Fruit fly (Drosophila melanogaster) whole organism: ENCODE results near the gene CG9664.

Experiments
- CG8478 ChIP-seq: fragments of >200 bp; optimal IDR thresholded peaks from 2 replicates; lab custom pipeline; 2018; ENCODE audit warnings: inconsistent platforms
- Dll ChIP-seq: fragments of >200 bp; optimal IDR thresholded peaks from 2 replicates; lab custom pipeline; 2017
- EcR ChIP-seq, 2 experiments: fragments of >200 bp; optimal IDR thresholded peaks; 2 replicates each; lab custom pipeline; 2017; ENCODE audit warnings: missing biosample characterization in 2 of 2, missing genetic modification characterization in 2 of 2, missing genetic modification reagents in 2 of 2
- pan ChIP-seq: fragments of >200 bp; optimal IDR thresholded peaks from 2 replicates; lab custom pipeline; 2017
- psq ChIP-seq: fragments of >200 bp; optimal IDR thresholded peaks from 2 replicates; lab custom pipeline; 2017
- usp ChIP-seq: fragments of >200 bp; optimal IDR thresholded peaks from 2 replicates; lab custom pipeline; 2017; ENCODE audit warnings: missing biosample characterization, missing genetic modification characterization, mixed read lengths

The CG9664 gene

dm6 chr2L:3293718-3294340, 677 bp downstream of the CG9664 start:
- TF ChIP-seq psq (lab: Kevin White, UChicago), result no peak
- no peak for TF ChIP-seq Dll (lab: Kevin White, UChicago)
- no peak for TF ChIP-seq EcR (GFP tag; optimal IDR thresholded peaks at IDR 0.05; lab: Kevin White, UChicago)
- TF ChIP-seq usp, result no peak
- TF ChIP-seq pan (lab: Kevin White, UChicago), result no peak
- TF ChIP-seq CG8478 (lab: Kevin White, UChicago), result no peak

- TF ChIP-seq psq (lab: Kevin White, UChicago) (no peak), CG8478 (lab: Kevin White, UChicago) (no peak), EcR (GFP tag; optimal IDR thresholded peaks at IDR 0.05; lab: Kevin White, UChicago) (no peak), usp (no peak), pan (lab: Kevin White, UChicago) (no peak), Dll (lab: Kevin White, UChicago) (no peak)
Observed at dm6 chr2L:3280484-3280993, 14.0 kb downstream of the CG9664 start, which contains the start of gene OtopLb. OtopLb (minus strand) TSS chr2L:3280534.

dm6 chr2L:3278786-3279185, 15.7 kb downstream of the CG9664 start:
- TF ChIP-seq psq (lab: Kevin White, UChicago), result no peak
- TF ChIP-seq Dll (lab: Kevin White, UChicago), result no peak
- no peak for TF ChIP-seq pan (lab: Kevin White, UChicago)

- no peak for TF ChIP-seq psq (lab: Kevin White, UChicago)
Observed at dm6 chr2L:3269137-3269536, 25.4 kb downstream of the CG9664 start, which contains the start of gene CG3347. CG3347 (plus strand) TSS chr2L:3269437.

- TF ChIP-seq pan (lab: Kevin White, UChicago) (no peak), Dll (lab: Kevin White, UChicago) (no peak), usp (no peak), EcR (GFP tag; optimal IDR thresholded peaks at IDR 0.05; lab: Kevin White, UChicago) (no peak), CG8478 (lab: Kevin White, UChicago) (no peak), psq (lab: Kevin White, UChicago) (no peak)
Observed at dm6 chr2L:3265635-3266034, 28.9 kb downstream of the CG9664 start.

- TF ChIP-seq Dll (lab: Kevin White, UChicago) (no peak), usp (no peak), pan (lab: Kevin White, UChicago) (no peak), psq (lab: Kevin White, UChicago) (no peak), EcR (GFP tag; optimal IDR thresholded peaks at IDR 0.05; lab: Kevin White, UChicago) (no peak), CG8478 (lab: Kevin White, UChicago) (no peak)
Observed at dm6 chr2L:3246030-3246429, 48.5 kb downstream of the CG9664 start.
